Fruit fly (Drosophila melanogaster) S2 (cell line): ENCODE measurements around the gene Cyp304a1.

Source experiments
- CG8478 ChIP-seq: fragments of >200 bp; optimal IDR thresholded peaks from 2 replicates; lab custom pipeline; 2018
- CTCF ChIP-seq, 2 experiments: fragments of >200 bp; optimal IDR thresholded peaks; 2 replicates each; lab custom pipeline; 2018

DNA sequence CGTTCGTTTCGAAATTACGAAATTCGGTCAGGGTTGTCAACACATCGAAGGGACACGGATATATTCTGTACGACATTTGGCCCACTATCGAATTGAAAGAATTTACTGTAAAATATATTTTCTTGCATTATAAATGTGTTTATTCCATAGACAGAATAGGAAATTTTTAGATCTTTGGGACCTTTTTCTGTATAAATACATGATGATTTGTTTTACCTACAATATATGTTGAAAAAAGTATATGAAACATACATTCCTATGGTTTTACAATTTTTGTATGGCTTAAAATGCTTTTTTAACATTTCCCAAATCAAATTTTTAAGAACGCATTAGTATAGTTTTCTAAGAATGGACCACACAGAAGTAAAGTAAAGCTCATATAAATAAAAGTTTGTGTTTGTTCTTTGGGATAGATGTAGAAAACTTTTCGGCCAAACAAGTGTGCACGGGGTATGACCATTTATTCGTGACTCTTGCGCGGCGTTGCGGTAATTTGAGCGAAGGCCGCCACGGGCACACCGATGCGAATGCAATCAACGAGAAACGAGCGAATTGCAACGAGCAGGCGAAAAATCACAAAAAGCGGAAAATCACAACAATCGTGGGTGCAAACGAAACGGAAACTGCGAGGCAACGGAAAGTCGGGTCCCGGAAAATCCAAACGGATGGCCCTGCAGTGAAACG is 34.1 kb downstream of the Cyp304a1 start, which contains the start of the genes CG17327, CG44194 and CG7518:
- TF ChIP-seq CTCF (optimal IDR thresholded peaks at IDR 0.05; lab: Kevin White, UChicago) (no peak), CG8478 (no peak)
